Fruit fly (Drosophila melanogaster): ENCODE results near the gene Mhcl.

The Mhcl gene

DNA sequence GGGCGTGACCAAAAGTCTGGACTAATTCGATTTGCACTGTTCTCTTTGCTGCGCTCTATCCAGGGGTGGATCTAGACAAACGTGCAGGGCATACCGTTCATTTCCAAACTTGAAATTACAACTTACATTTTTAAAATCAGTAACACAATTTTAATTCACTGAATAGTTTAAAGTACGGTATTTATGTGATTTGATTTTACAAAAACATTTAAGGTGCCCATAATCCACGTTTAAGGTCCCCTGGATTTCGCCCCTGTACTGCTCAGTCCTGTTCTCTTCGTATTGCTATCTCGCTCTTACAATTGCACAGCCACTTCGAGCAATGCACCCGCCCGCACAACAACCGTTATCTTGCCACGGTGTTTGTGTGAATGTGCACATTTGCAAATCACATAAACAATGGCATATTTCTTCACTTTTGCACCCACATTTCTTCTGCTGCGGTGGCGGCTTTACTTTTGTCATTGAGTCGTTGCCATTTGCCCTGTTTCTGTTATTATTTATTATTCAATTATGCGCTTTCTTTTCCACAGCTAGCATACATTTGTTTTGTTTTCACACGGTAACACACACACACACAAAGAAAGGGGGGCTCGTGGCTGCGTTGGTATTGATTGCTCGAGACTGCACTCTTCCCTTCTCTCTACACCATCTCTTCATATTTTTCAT, 766 bp downstream of the Mhcl start (continued):
- TF ChIP-seq sna (GFP tag; IDR thresholded peaks at IDR 0.05; ENCODE audit: partially characterized antibody) (no peak), Optix (GFP tag; IDR thresholded peaks at IDR 0.05) (peak; percentile 76), cato (GFP tag; optimal IDR thresholded peaks at IDR 0.05; ENCODE audit: borderline replicate concordance) (peak; percentile 60), psq (GFP tag; optimal IDR thresholded peaks at IDR 0.05) (peak; percentile 8), amos (GFP tag; IDR thresholded peaks at IDR 0.05; ENCODE audit: partially characterized antibody) (peak; percentile 60), da (GFP tag; optimal IDR thresholded peaks at IDR 0.05) (no peak), CG12299 (tag; optimal IDR thresholded peaks at IDR 0.05) (peak; percentile 19), Xrp1 (GFP tag; IDR thresholded peaks at IDR 0.05) (peak; percentile 96), sqz (GFP tag; optimal IDR thresholded peaks at IDR 0.05) (peak; percentile 11), usp (GFP tag; optimal IDR thresholded peaks at IDR 0.05) (no peak), Atf-2 (GFP tag; optimal IDR thresholded peaks at IDR 0.05) (peak; percentile 66), CG4424 (GFP tag; optimal IDR thresholded peaks at IDR 0.05) (peak; percentile 89), Opbp (GFP tag; IDR thresholded peaks at IDR 0.05; ENCODE audit: partially characterized antibody) (peak; percentile 62; the same call in 2 of the 3 replicates), CG31388 (GFP tag; optimal IDR thresholded peaks at IDR 0.05) (peak; percentile 58), CG42726 (GFP tag; IDR thresholded peaks at IDR 0.05; ENCODE audit: partially characterized antibody) (no peak; the same call in 1 of the 2 replicates), Scr (GFP tag; IDR thresholded peaks at IDR 0.05; ENCODE audit: partially characterized antibody) (no peak), TFAM (GFP tag; optimal IDR thresholded peaks at IDR 0.05) (peak; percentile 33), ttk (GFP tag; IDR thresholded peaks at IDR 0.05) (peak; percentile 59; the same call in 1 of the 2 replicates), pfk (GFP tag; optimal IDR thresholded peaks at IDR 0.05) (no peak), Nf-YC (tag; optimal IDR thresholded peaks at IDR 0.05) (no peak), trem (tag; optimal IDR thresholded peaks at IDR 0.05) (peak; percentile 74), dati (GFP tag; IDR thresholded peaks at IDR 0.05) (peak; percentile 65; the same call in 1 of the 2 replicates), Aef1 (GFP tag; IDR thresholded peaks at IDR 0.05) (peak; percentile 72), Hsf (GFP tag; optimal IDR thresholded peaks at IDR 0.05) (peak; percentile 75), CG7839 (tag; optimal IDR thresholded peaks at IDR 0.05) (peak; percentile 82), CG16815 (GFP tag; optimal IDR thresholded peaks at IDR 0.05) (peak; percentile 80), CG12391 (tag; optimal IDR thresholded peaks at IDR 0.05) (peak; percentile 79), Hand (GFP tag; optimal IDR thresholded peaks at IDR 0.05) (no peak), sens-2 (GFP tag; IDR thresholded peaks at IDR 0.05) (peak; percentile 62; the same call in 1 of the 2 replicates), corto (GFP tag; optimal IDR thresholded peaks at IDR 0.05) (peak; percentile 88), Oaz (GFP tag; IDR thresholded peaks at IDR 0.05) (0 out of 2 replicates have a peak, but pooled peaks have one; percentile 21), hth (optimal IDR thresholded peaks at IDR 0.05) (no peak), CG18619 (GFP tag; optimal IDR thresholded peaks at IDR 0.05) (peak; percentile 56), CG17612 (GFP tag; IDR thresholded peaks at IDR 0.05) (peak; percentile 41; the same call in 1 of the 2 replicates), CTCF (GFP tag; optimal IDR thresholded peaks at IDR 0.05) (peak; percentile 0), CG3847 (GFP tag; IDR thresholded peaks at IDR 0.05) (peak; percentile 50), CG14710 (tag; optimal IDR thresholded peaks at IDR 0.05) (peak; percentile 85), CG11696 (GFP tag; IDR thresholded peaks at IDR 0.05) (0 out of 2 replicates have a peak, but pooled peaks have one; percentile 30), CG4854 (GFP tag; optimal IDR thresholded peaks at IDR 0.05) (peak; percentile 13), nerfin-1 (tag; optimal IDR thresholded peaks at IDR 0.05) (peak; percentile 81), Dad (GFP tag; optimal IDR thresholded peaks at IDR 0.05) (peak; percentile 53), gfzf (GFP tag; optimal IDR thresholded peaks at IDR 0.05) (no peak), CG10366 (GFP tag; IDR thresholded peaks at IDR 0.05) (peak; percentile 70), CG12769 (tag; optimal IDR thresholded peaks at IDR 0.05) (peak; percentile 79), CG15696 (tag; optimal IDR thresholded peaks at IDR 0.05) (peak; percentile 90), H15 (GFP tag; IDR thresholded peaks at IDR 0.05) (peak; percentile 84), pan (optimal IDR thresholded peaks at IDR 0.05) (no peak), pan (GFP tag; optimal IDR thresholded peaks at IDR 0.05 in 1 of 2, IDR thresholded peaks at IDR 0.05 in 1 of 2) (peak in 1 of 2 experiments; percentile 75), so (GFP tag; IDR thresholded peaks at IDR 0.05) (no peak; the same call in 2 of the 3 replicates), CG5245 (GFP tag; optimal IDR thresholded peaks at IDR 0.05) (peak; percentile 81)
